Fruit fly (Drosophila melanogaster): ENCODE data around the gene TSG101.

Gene TSG101

dm6 chr3L:16800026-16800425 is 42.1 kb upstream of the TSG101 start (continued):
- TF ChIP-seq CG14860 (GFP tag; IDR thresholded peaks at IDR 0.05; ENCODE audit: partially characterized antibody), result no peak
- no peak for TF ChIP-seq Rx (GFP tag; IDR thresholded peaks at IDR 0.05)
- TF ChIP-seq CG16813 (GFP tag; IDR thresholded peaks at IDR 0.05; ENCODE audit: partially characterized antibody), result no peak
- TF ChIP-seq fd96Cb (tag; optimal IDR thresholded peaks at IDR 0.05), result no peak
- no peak for TF ChIP-seq jumu (GFP tag; optimal IDR thresholded peaks at IDR 0.05)
- TF ChIP-seq row (GFP tag; IDR thresholded peaks at IDR 0.05), result no peak; the same call in 2 of the 3 replicates
- TF ChIP-seq NFAT (GFP tag; IDR thresholded peaks at IDR 0.05), result no peak
- no peak for TF ChIP-seq tap (tag; optimal IDR thresholded peaks at IDR 0.05)
- TF ChIP-seq CG9437 (GFP tag; optimal IDR thresholded peaks at IDR 0.05), result no peak
- no peak for TF ChIP-seq CG33213 (GFP tag; optimal IDR thresholded peaks at IDR 0.05)
- TF ChIP-seq CG43689 (GFP tag; IDR thresholded peaks at IDR 0.05), result no peak
- TF ChIP-seq CG9609 (GFP tag; optimal IDR thresholded peaks at IDR 0.05), result no peak
- TF ChIP-seq onecut (GFP tag; IDR thresholded peaks at IDR 0.05), result no peak
- TF ChIP-seq ATbp (GFP tag; optimal IDR thresholded peaks at IDR 0.05), result no peak
- peak; percentile 47 for TF ChIP-seq Bgb (GFP tag; IDR thresholded peaks at IDR 0.05; ENCODE audit: partially characterized antibody)
- TF ChIP-seq CG13775 (GFP tag; optimal IDR thresholded peaks at IDR 0.05), result no peak
- TF ChIP-seq CG9797 (GFP tag; optimal IDR thresholded peaks at IDR 0.05), result no peak
- no peak for TF ChIP-seq unpg (GFP tag; optimal IDR thresholded peaks at IDR 0.05)
- no peak for TF ChIP-seq psq (GFP tag; optimal IDR thresholded peaks at IDR 0.05)
- TF ChIP-seq CG7271 (tag; optimal IDR thresholded peaks at IDR 0.05), result no peak
- TF ChIP-seq tio (GFP tag; optimal IDR thresholded peaks at IDR 0.05), result no peak
- no peak for TF ChIP-seq nmo (GFP tag; optimal IDR thresholded peaks at IDR 0.05)
- TF ChIP-seq sna (GFP tag; IDR thresholded peaks at IDR 0.05; ENCODE audit: partially characterized antibody), result 0 out of 2 replicates have a peak, but pooled peaks have one; percentile 28
- TF ChIP-seq Drgx (GFP tag; IDR thresholded peaks at IDR 0.05), result peak; percentile 45; the same call in 1 of the 2 replicates
- TF ChIP-seq pb (GFP tag; optimal IDR thresholded peaks at IDR 0.05), result no peak
- TF ChIP-seq dm (GFP tag; optimal IDR thresholded peaks at IDR 0.05), result no peak
- no peak for TF ChIP-seq CG13123 (GFP tag; optimal IDR thresholded peaks at IDR 0.05)
- TF ChIP-seq CG14050 (GFP tag; IDR thresholded peaks at IDR 0.05), result no peak
- no peak for TF ChIP-seq toy (GFP tag; IDR thresholded peaks at IDR 0.05)
- no peak for TF ChIP-seq ro (GFP tag; IDR thresholded peaks at IDR 0.05)
- peak; percentile 19 for TF ChIP-seq Fer1 (GFP tag; optimal IDR thresholded peaks at IDR 0.05)
- TF ChIP-seq Oli (tag; optimal IDR thresholded peaks at IDR 0.05), result no peak
- no peak for TF ChIP-seq emc (GFP tag; optimal IDR thresholded peaks at IDR 0.05)
- TF ChIP-seq CG1792 (GFP tag; optimal IDR thresholded peaks at IDR 0.05), result no peak
- no peak for TF ChIP-seq schlank (tag; optimal IDR thresholded peaks at IDR 0.05)
- no peak for TF ChIP-seq Hr78 (GFP tag; optimal IDR thresholded peaks at IDR 0.05)
- TF ChIP-seq Dip2 (GFP tag; IDR thresholded peaks at IDR 0.05), result no peak
- TF ChIP-seq CG12236 (GFP tag; optimal IDR thresholded peaks at IDR 0.05), result no peak
- TF ChIP-seq lov (optimal IDR thresholded peaks at IDR 0.05), result no peak
- no peak for TF ChIP-seq lov (GFP tag; IDR thresholded peaks at IDR 0.05)
- no peak for TF ChIP-seq CG17829 (tag; optimal IDR thresholded peaks at IDR 0.05)
- TF ChIP-seq ap (GFP tag; IDR thresholded peaks at IDR 0.05), result no peak
- TF ChIP-seq CTCF (GFP tag; optimal IDR thresholded peaks at IDR 0.05), result no peak
- TF ChIP-seq B-H1 (GFP tag; IDR thresholded peaks at IDR 0.05), result no peak
- TF ChIP-seq ac (GFP tag; optimal IDR thresholded peaks at IDR 0.05), result no peak
- TF ChIP-seq CG4424 (GFP tag; optimal IDR thresholded peaks at IDR 0.05), result no peak
- no peak for TF ChIP-seq Doc2 (GFP tag; IDR thresholded peaks at IDR 0.05)
- 0 out of 2 replicates have a peak, but pooled peaks have one; percentile 14 for TF ChIP-seq CG17612 (GFP tag; IDR thresholded peaks at IDR 0.05)
- no peak for TF ChIP-seq CG5180 (GFP tag; optimal IDR thresholded peaks at IDR 0.05)
- no peak for TF ChIP-seq CG3163 (GFP tag; optimal IDR thresholded peaks at IDR 0.05)
- no peak for TF ChIP-seq en (GFP tag; optimal IDR thresholded peaks at IDR 0.05)
- no peak for TF ChIP-seq vfl (GFP tag; optimal IDR thresholded peaks at IDR 0.05)
- TF ChIP-seq fd3F (GFP tag; optimal IDR thresholded peaks at IDR 0.05), result no peak
